Worm (Caenorhabditis elegans) whole organism, L1 larva: ENCODE data around the gene unc-51.

ENCODE experiments used
- Y116A8C.19 ChIP-seq: sonication (generic microtip); optimal IDR thresholded peaks from 2 replicates; lab custom pipeline; 2016; ENCODE audit warnings: missing compliant biosample characterization, missing genetic modification characterization, borderline replicate concordance
- alr-1 ChIP-seq: fragments of 200-800 bp; sonication (Bioruptor generic); optimal IDR thresholded peaks from 2 replicates; lab custom pipeline; 2018; ENCODE audit warnings: borderline replicate concordance, mild to moderate bottlenecking, missing genetic modification characterization, missing compliant biosample characterization
- hlh-17 ChIP-seq: fragments of 200-800 bp; sonication (Bioruptor generic); optimal IDR thresholded peaks from 2 replicates; lab custom pipeline; 2018; ENCODE audit warnings: missing genetic modification characterization, mild to moderate bottlenecking, missing compliant biosample characterization, moderate library complexity, borderline replicate concordance
- jun-1 ChIP-seq: fragments of 150-350 bp; optimal IDR thresholded peaks from 2 replicates; lab custom pipeline; 2014; ENCODE audit warnings: missing biosample characterization, missing genetic modification reagents, missing genetic modification characterization
- nhr-90 ChIP-seq: sonication (generic microtip); optimal IDR thresholded peaks from 2 replicates; lab custom pipeline; 2016; ENCODE audit warnings: mild to moderate bottlenecking, missing genetic modification characterization, missing compliant biosample characterization; ENCODE audit not compliant: poor library complexity
- snpc-4 ChIP-seq: fragments of 150-350 bp; optimal IDR thresholded peaks from 2 replicates; lab custom pipeline; 2014; ENCODE audit warnings: missing biosample characterization, missing genetic modification characterization
- unc-62 ChIP-seq: fragments of 150-350 bp; optimal IDR thresholded peaks from 2 replicates; lab custom pipeline; 2014; ENCODE audit warnings: missing biosample characterization, missing genetic modification reagents, missing genetic modification characterization
- ztf-11 ChIP-seq, 2 experiments: sonication (generic microtip); optimal IDR thresholded peaks; 2 replicates each; lab custom pipeline; 2016 to 2017; ENCODE audit warnings: missing genetic modification characterization in 2 of 2, missing biosample characterization in 1 of 2, missing compliant biosample characterization in 1 of 2

ce11 chrV:20002194-20002593, 2.1 kb downstream of the unc-51 start:
- TF ChIP-seq alr-1 (tag; lab: Kevin White, UChicago) (no peak), ztf-11 (tag; optimal IDR thresholded peaks at IDR 0.05; lab: Kevin White, UChicago) (no peak), Y116A8C.19 (tag; lab: Kevin White, UChicago) (no peak), nhr-90 (tag; lab: Kevin White, UChicago) (no peak), unc-62 (GFP tag; lab: Kevin White, UChicago) (no peak), jun-1 (no peak), snpc-4 (tag; lab: Kevin White, UChicago) (no peak), hlh-17 (GFP tag; lab: Kevin White, UChicago) (no peak)
